Worm (Caenorhabditis elegans) whole organism, L2 larva: ENCODE results near the gene C33D9.8.

Experiments
- C34F6.9 ChIP-seq: fragments of 150-350 bp; optimal IDR thresholded peaks from 2 replicates; lab custom pipeline; 2014; ENCODE audit warnings: missing biosample characterization, missing genetic modification characterization
- F13H6.1 ChIP-seq: sonication (generic microtip); optimal IDR thresholded peaks from 2 replicates; lab custom pipeline; 2016; ENCODE audit warnings: missing genetic modification characterization, missing compliant biosample characterization
- R02D3.7 ChIP-seq: fragments of 150-350 bp; optimal IDR thresholded peaks from 2 replicates; lab custom pipeline; 2014; ENCODE audit warnings: missing biosample characterization, missing genetic modification characterization
- Y55F3AM.14 ChIP-seq: fragments of 200-800 bp; sonication (Bioruptor generic); optimal IDR thresholded peaks from 2 replicates; lab custom pipeline; 2018; ENCODE audit warnings: mild to moderate bottlenecking, missing genetic modification characterization, missing compliant biosample characterization
- ZK546.5 ChIP-seq: sonication (generic microtip); optimal IDR thresholded peaks from 2 replicates; lab custom pipeline; 2017; ENCODE audit warnings: missing biosample characterization, missing genetic modification characterization
- alr-1 ChIP-seq: fragments of 150-350 bp; optimal IDR thresholded peaks from 2 replicates; lab custom pipeline; 2014; ENCODE audit warnings: missing biosample characterization, missing genetic modification characterization
- aly-2 ChIP-seq: fragments of 150-350 bp; optimal IDR thresholded peaks from 2 replicates; lab custom pipeline; 2014; ENCODE audit warnings: missing biosample characterization, missing genetic modification characterization
- ama-1 ChIP-seq: fragments of 150-350 bp; optimal IDR thresholded peaks from 2 replicates; lab custom pipeline; 2018; ENCODE audit warnings: inconsistent platforms
- blmp-1 ChIP-seq: sonication (generic microtip); optimal IDR thresholded peaks from 2 replicates; lab custom pipeline; 2017; ENCODE audit warnings: missing genetic modification characterization, mild to moderate bottlenecking, missing compliant biosample characterization, antibody characterized with exemption, moderate library complexity; ENCODE audit not compliant: insufficient read depth
- ceh-16 ChIP-seq: fragments of 150-350 bp; optimal IDR thresholded peaks from 2 replicates; lab custom pipeline; 2014; ENCODE audit warnings: missing biosample characterization, missing genetic modification characterization
- ceh-82 ChIP-seq: fragments of 150-350 bp; optimal IDR thresholded peaks from 2 replicates; lab custom pipeline; 2014; ENCODE audit warnings: missing biosample characterization, missing genetic modification characterization
- crh-2 ChIP-seq: sonication (generic microtip); optimal IDR thresholded peaks from 2 replicates; lab custom pipeline; 2017; ENCODE audit warnings: missing biosample characterization, missing genetic modification characterization
- dmd-4 ChIP-seq: sonication (generic microtip); optimal IDR thresholded peaks from 2 replicates; lab custom pipeline; 2017; ENCODE audit warnings: missing biosample characterization, missing genetic modification characterization
- egl-27 ChIP-seq: sonication (generic microtip); optimal IDR thresholded peaks from 3 replicates; lab custom pipeline; 2017; ENCODE audit warnings: missing biosample characterization, missing genetic modification reagents, missing genetic modification characterization
- elt-1 ChIP-seq: fragments of 150-350 bp; optimal IDR thresholded peaks from 2 replicates; lab custom pipeline; 2014; ENCODE audit warnings: missing biosample characterization, missing genetic modification characterization
- elt-3 ChIP-seq: sonication (generic microtip); optimal IDR thresholded peaks from 2 replicates; lab custom pipeline; 2017; ENCODE audit warnings: missing biosample characterization, missing genetic modification characterization
- fos-1 ChIP-seq: fragments of 150-350 bp; optimal IDR thresholded peaks from 2 replicates; lab custom pipeline; 2014; ENCODE audit warnings: missing biosample characterization, missing genetic modification characterization
- gmeb-1 ChIP-seq: fragments of 150-350 bp; optimal IDR thresholded peaks from 2 replicates; lab custom pipeline; 2014; ENCODE audit warnings: missing biosample characterization, missing genetic modification characterization
- lin-11 ChIP-seq: fragments of 150-350 bp; sonication (generic microtip); optimal IDR thresholded peaks from 2 replicates; lab custom pipeline; 2014; ENCODE audit warnings: missing biosample characterization, missing genetic modification characterization, inconsistent platforms, mixed read lengths
- lin-13 ChIP-seq: fragments of 150-350 bp; optimal IDR thresholded peaks from 2 replicates; lab custom pipeline; 2014; ENCODE audit warnings: missing biosample characterization, missing genetic modification reagents, missing genetic modification characterization
- lin-39 ChIP-seq: fragments of 150-350 bp; optimal IDR thresholded peaks from 2 replicates; lab custom pipeline; 2014; ENCODE audit warnings: missing biosample characterization, missing genetic modification reagents, missing genetic modification characterization
- lsy-2 ChIP-seq, 2 experiments: fragments of 150-350 bp in 1 of 2; sonication (generic microtip) in 1 of 2; optimal IDR thresholded peaks; 2 replicates each; lab custom pipeline; 2014 to 2017; ENCODE audit warnings: missing biosample characterization in 2 of 2, missing genetic modification characterization in 2 of 2
- mab-5 ChIP-seq: fragments of 150-350 bp; optimal IDR thresholded peaks from 2 replicates; lab custom pipeline; 2014; ENCODE audit warnings: missing biosample characterization, missing genetic modification characterization
- mbf-1 ChIP-seq: sonication (generic microtip); optimal IDR thresholded peaks from 2 replicates; lab custom pipeline; 2017; ENCODE audit warnings: missing biosample characterization, missing genetic modification characterization
- mdl-1 ChIP-seq, 2 experiments: fragments of 150-350 bp in 1 of 2; sonication (generic microtip) in 1 of 2; optimal IDR thresholded peaks; 2 replicates each; lab custom pipeline; 2017; ENCODE audit warnings: missing biosample characterization in 2 of 2, missing genetic modification characterization in 2 of 2
- nhr-10 ChIP-seq: sonication (generic microtip); optimal IDR thresholded peaks from 2 replicates; lab custom pipeline; 2017; ENCODE audit warnings: missing biosample characterization, missing genetic modification characterization
- nhr-11 ChIP-seq: fragments of 150-350 bp; optimal IDR thresholded peaks from 2 replicates; lab custom pipeline; 2014; ENCODE audit warnings: missing biosample characterization, missing genetic modification characterization
- nhr-12 ChIP-seq: fragments of 150-350 bp; optimal IDR thresholded peaks from 2 replicates; lab custom pipeline; 2014; ENCODE audit warnings: missing biosample characterization, missing genetic modification characterization
- nhr-129 ChIP-seq: fragments of 150-350 bp; optimal IDR thresholded peaks from 2 replicates; lab custom pipeline; 2014; ENCODE audit warnings: missing biosample characterization, missing genetic modification characterization
- nhr-21 ChIP-seq: fragments of 150-350 bp; optimal IDR thresholded peaks from 2 replicates; lab custom pipeline; 2014; ENCODE audit warnings: missing biosample characterization, missing genetic modification characterization
- nhr-23 ChIP-seq: fragments of 150-350 bp; optimal IDR thresholded peaks from 2 replicates; lab custom pipeline; 2014; ENCODE audit warnings: missing biosample characterization, missing genetic modification reagents, missing genetic modification characterization
- nhr-237 ChIP-seq: fragments of 150-350 bp; optimal IDR thresholded peaks from 2 replicates; lab custom pipeline; 2014; ENCODE audit warnings: missing biosample characterization, missing genetic modification characterization
- nhr-25 ChIP-seq: fragments of 150-350 bp; sonication (generic microtip); optimal IDR thresholded peaks from 3 replicates; lab custom pipeline; 2014; ENCODE audit warnings: missing biosample characterization, missing genetic modification characterization
- nhr-6 ChIP-seq: fragments of 150-350 bp; optimal IDR thresholded peaks from 2 replicates; lab custom pipeline; 2014; ENCODE audit warnings: missing biosample characterization, missing genetic modification characterization
- nhr-77 ChIP-seq: fragments of 150-350 bp; optimal IDR thresholded peaks from 2 replicates; lab custom pipeline; 2014; ENCODE audit warnings: missing biosample characterization, missing genetic modification characterization
- peb-1 ChIP-seq: fragments of 150-350 bp; optimal IDR thresholded peaks from 2 replicates; lab custom pipeline; 2014; ENCODE audit warnings: missing biosample characterization, missing genetic modification characterization
- sem-4 ChIP-seq: fragments of 150-350 bp; optimal IDR thresholded peaks from 2 replicates; lab custom pipeline; 2014; ENCODE audit warnings: missing biosample characterization, missing genetic modification reagents, missing genetic modification characterization
- skn-1 ChIP-seq: sonication (generic microtip); optimal IDR thresholded peaks from 2 replicates; lab custom pipeline; 2017; ENCODE audit warnings: missing biosample characterization, missing genetic modification characterization
- sma-3 ChIP-seq: sonication (generic microtip); optimal IDR thresholded peaks from 2 replicates; lab custom pipeline; 2016; ENCODE audit warnings: missing genetic modification reagents, missing genetic modification characterization, missing compliant biosample characterization
- sma-9 ChIP-seq, 2 experiments: fragments of 150-350 bp in 1 of 2; sonication (generic microtip) in 1 of 2; optimal IDR thresholded peaks; 2 replicates each; lab custom pipeline; 2014 to 2016; ENCODE audit warnings: missing genetic modification characterization in 2 of 2, mild to moderate bottlenecking in 1 of 2, missing biosample characterization in 1 of 2, missing compliant biosample characterization in 1 of 2, missing genetic modification reagents in 1 of 2, moderate library complexity in 1 of 2
- snpc-4 ChIP-seq: fragments of 150-350 bp; optimal IDR thresholded peaks from 2 replicates; lab custom pipeline; 2014; ENCODE audit warnings: missing biosample characterization, missing genetic modification characterization
- unc-39 ChIP-seq: fragments of 150-350 bp; optimal IDR thresholded peaks from 2 replicates; lab custom pipeline; 2014; ENCODE audit warnings: missing biosample characterization, missing genetic modification characterization
- unc-55 ChIP-seq: fragments of 150-350 bp; sonication (generic microtip); optimal IDR thresholded peaks from 3 replicates; lab custom pipeline; 2014; ENCODE audit warnings: missing biosample characterization, missing genetic modification reagents, missing genetic modification characterization
- unc-62 ChIP-seq: fragments of 150-350 bp; optimal IDR thresholded peaks from 2 replicates; lab custom pipeline; 2014; ENCODE audit warnings: missing biosample characterization, missing genetic modification reagents, missing genetic modification characterization
- zag-1 ChIP-seq: fragments of 150-350 bp; optimal IDR thresholded peaks from 2 replicates; lab custom pipeline; 2014; ENCODE audit warnings: missing biosample characterization, missing genetic modification characterization
- ztf-1 ChIP-seq: fragments of 200-800 bp; sonication (Bioruptor generic); conservative IDR thresholded peaks from 2 replicates; pipeline ENCODE4 v1.3.6; 2022; ENCODE audit warnings: missing genetic modification characterization, missing compliant biosample characterization
- ztf-11 ChIP-seq: sonication (generic microtip); optimal IDR thresholded peaks from 2 replicates; lab custom pipeline; 2017; ENCODE audit warnings: missing biosample characterization, missing genetic modification characterization
- ztf-4 ChIP-seq: fragments of 150-350 bp; optimal IDR thresholded peaks from 2 replicates; lab custom pipeline; 2014; ENCODE audit warnings: missing biosample characterization, missing genetic modification characterization

Gene C33D9.8

DNA sequence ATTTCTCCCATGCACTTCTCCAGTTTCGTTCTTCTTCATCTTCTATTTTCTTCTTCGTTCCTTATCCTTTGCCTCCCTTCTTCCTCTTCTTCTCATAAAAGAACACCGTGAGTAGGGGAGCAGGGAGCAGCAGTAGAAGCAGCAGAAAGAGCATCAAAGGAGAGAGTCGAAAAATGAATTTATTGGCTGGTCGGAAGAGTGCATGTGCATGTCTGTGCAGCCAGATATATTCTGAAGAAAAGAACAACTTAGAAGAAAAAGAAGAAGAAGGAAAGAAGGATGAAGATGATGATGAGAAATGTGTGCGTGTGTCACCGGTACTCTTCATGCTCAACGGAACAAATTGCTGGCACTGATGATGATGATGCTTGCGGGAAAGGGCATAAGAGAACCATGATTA lies 9.7 kb upstream of the C33D9.8 start (continued):
- TF ChIP-seq skn-1 (tag; lab: Kevin White, UChicago) (no peak), nhr-21 (tag; lab: Kevin White, UChicago) (no peak), ZK546.5 (no peak), mbf-1 (tag; lab: Kevin White, UChicago) (no peak), nhr-12 (no peak)

DNA sequence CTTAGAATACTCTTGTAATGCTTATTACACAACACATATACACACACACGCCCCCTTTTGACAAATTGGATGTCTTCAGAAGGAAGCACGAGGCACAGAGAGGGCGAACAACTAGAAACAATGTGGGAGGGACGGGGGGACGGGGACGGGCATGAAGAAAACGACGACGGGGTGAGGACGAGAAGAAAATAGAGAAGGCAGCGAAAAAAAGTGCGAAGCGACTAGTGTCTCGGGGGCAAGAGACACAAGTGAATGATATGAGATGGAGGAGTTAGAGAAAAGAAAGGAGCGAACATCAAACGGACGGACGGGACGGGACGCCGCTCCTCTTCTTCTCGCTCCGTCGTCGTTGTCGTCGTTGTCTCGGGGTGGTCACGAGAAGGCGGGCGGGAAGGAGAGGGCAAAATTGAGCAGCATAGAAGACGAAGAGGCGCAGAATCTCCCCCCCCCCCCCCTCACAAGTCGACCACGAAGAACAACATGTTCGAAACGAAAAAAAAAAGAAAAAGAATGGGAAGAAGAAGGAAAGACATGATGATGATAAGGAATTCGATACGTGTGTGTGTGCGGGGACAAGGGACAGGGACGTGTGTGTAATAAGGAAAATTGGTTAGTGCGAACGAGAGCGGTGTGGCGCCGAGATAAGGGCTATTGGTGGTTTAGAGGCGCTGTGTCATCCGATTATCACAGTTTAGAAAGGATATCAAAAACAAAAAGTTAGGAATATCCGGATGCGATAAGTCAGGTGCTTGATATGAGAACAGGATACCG lies 8.5 kb upstream of the C33D9.8 start:
- no peak for TF ChIP-seq nhr-10 (tag; lab: Kevin White, UChicago)
- peak; percentile 77 for TF ChIP-seq sma-3
- peak; percentile 87 for TF ChIP-seq sem-4
- TF ChIP-seq nhr-12 = no peak
- TF ChIP-seq crh-2 (tag; lab: Kevin White, UChicago) = peak; percentile 89
- no peak for TF ChIP-seq aly-2 (tag; lab: Kevin White, UChicago)
- peak; percentile 81 for TF ChIP-seq egl-27 (tag; lab: Kevin White, UChicago)
- no peak for TF ChIP-seq mbf-1 (tag; lab: Kevin White, UChicago)
- no peak for TF ChIP-seq R02D3.7 (tag; lab: Kevin White, UChicago)
- TF ChIP-seq nhr-77 (tag; lab: Kevin White, UChicago) = no peak
- TF ChIP-seq nhr-21 (tag; lab: Kevin White, UChicago) = peak; percentile 89
- peak; percentile 80 to 93 for TF ChIP-seq mdl-1 (tag; optimal IDR thresholded peaks at IDR 0.05; lab: Kevin White, UChicago)
- peak; percentile 70 for TF ChIP-seq nhr-6 (tag; lab: Kevin White, UChicago)
- TF ChIP-seq peb-1 (tag; lab: Kevin White, UChicago) = no peak
- TF ChIP-seq ztf-4 (tag; lab: Kevin White, UChicago) = peak; percentile 87
- no peak for TF ChIP-seq ztf-1 (GFP tag; lab: Robert Waterston, UW)
- no peak for TF ChIP-seq nhr-237 (tag; lab: Kevin White, UChicago)
- TF ChIP-seq elt-1 = no peak
- TF ChIP-seq F13H6.1 (tag; lab: Kevin White, UChicago) = peak; percentile 93
- TF ChIP-seq lin-13 = peak; percentile 67
- no peak for TF ChIP-seq ZK546.5
- peak; percentile 45 for TF ChIP-seq unc-62
- TF ChIP-seq zag-1 (tag; lab: Kevin White, UChicago) = peak; percentile 82
- TF ChIP-seq lsy-2 (tag; optimal IDR thresholded peaks at IDR 0.05; lab: Kevin White, UChicago) = peak; percentile 1 to 67
- TF ChIP-seq lin-11 (tag; lab: Kevin White, UChicago) = peak; percentile 44
- peak; percentile 82 for TF ChIP-seq C34F6.9 (tag; lab: Kevin White, UChicago)
- no peak for TF ChIP-seq dmd-4 (tag; lab: Kevin White, UChicago)
- peak; percentile 31 for TF ChIP-seq mab-5 (tag; lab: Kevin White, UChicago)
- TF ChIP-seq nhr-25 = peak; percentile 89
- no peak for TF ChIP-seq nhr-23 (tag; lab: Kevin White, UChicago)
- no peak for TF ChIP-seq skn-1 (tag; lab: Kevin White, UChicago)
- TF ChIP-seq alr-1 = no peak
- TF ChIP-seq unc-55 (GFP tag; lab: Kevin White, UChicago) = peak; percentile 56
- TF ChIP-seq sma-9 (GFP tag; optimal IDR thresholded peaks at IDR 0.05; lab: Kevin White, UChicago) = peak; percentile 90
- TF ChIP-seq sma-9 (tag; optimal IDR thresholded peaks at IDR 0.05; lab: Kevin White, UChicago) = no peak
- peak; percentile 97 for TF ChIP-seq ceh-16 (tag; lab: Kevin White, UChicago)
- peak; percentile 71 for TF ChIP-seq nhr-129 (tag; lab: Kevin White, UChicago)
- no peak for TF ChIP-seq elt-3
- peak; percentile 88 for TF ChIP-seq blmp-1 (tag; lab: Kevin White, UChicago)
- TF ChIP-seq ama-1 (lab: Kevin White, UChicago) = no peak
- TF ChIP-seq lin-39 (tag; lab: Kevin White, UChicago) = no peak
- no peak for TF ChIP-seq ztf-11
- peak; percentile 10 for TF ChIP-seq snpc-4 (tag; lab: Kevin White, UChicago)
- TF ChIP-seq fos-1 = peak; percentile 80
- no peak for TF ChIP-seq ceh-82
- TF ChIP-seq unc-39 = peak; percentile 29
- TF ChIP-seq Y55F3AM.14 (GFP tag; lab: Kevin White, UChicago) = peak; percentile 97
- peak; percentile 17 for TF ChIP-seq gmeb-1 (tag; lab: Kevin White, UChicago)
- TF ChIP-seq nhr-11 (tag; lab: Kevin White, UChicago) = no peak
